Fruit fly (Drosophila melanogaster): ENCODE data around the gene CG31705.

CG31705 gene

dm6 chr2L:11530952-11531351, 2.9 kb upstream of the CG31705 start, which contains the start of gene CG31706:
Gene CG31706 (minus strand): TSS chr2L:11531052.
- TF ChIP-seq slbo (GFP tag; IDR thresholded peaks at IDR 0.05), result peak; percentile 10; the same call in 1 of the 2 replicates
- no peak for TF ChIP-seq yki (optimal IDR thresholded peaks at IDR 0.05)
- TF ChIP-seq CG10274 (GFP tag; optimal IDR thresholded peaks at IDR 0.05), result peak; percentile 31
- TF ChIP-seq CG12236 (GFP tag; optimal IDR thresholded peaks at IDR 0.05), result no peak

- TF ChIP-seq H15 (GFP tag; IDR thresholded peaks at IDR 0.05) (no peak), lbe (GFP tag; optimal IDR thresholded peaks at IDR 0.05) (no peak), CG9876 (GFP tag; optimal IDR thresholded peaks at IDR 0.05) (no peak), eve (GFP tag; optimal IDR thresholded peaks at IDR 0.05) (no peak), CG17612 (GFP tag; IDR thresholded peaks at IDR 0.05) (no peak)
Measured at dm6 chr2L:11522676-11523075, 5.3 kb downstream of the CG31705 start, which contains the start of gene CG43153. Gene CG43153 (minus strand): TSS chr2L:11522776.

dm6 chr2L:11521185-11521584, 6.8 kb downstream of the CG31705 start, which contains the start of gene CG14930:
Gene CG14930 (minus strand): TSS chr2L:11521285.
- TF ChIP-seq CG17361 (GFP tag; IDR thresholded peaks at IDR 0.05), result no peak
- no peak for TF ChIP-seq pb (GFP tag; optimal IDR thresholded peaks at IDR 0.05)
- no peak for TF ChIP-seq sob (GFP tag; IDR thresholded peaks at IDR 0.05)
- no peak for TF ChIP-seq nmo (GFP tag; optimal IDR thresholded peaks at IDR 0.05)
- TF ChIP-seq CG10431 (GFP tag; optimal IDR thresholded peaks at IDR 0.05), result no peak
- TF ChIP-seq CG6683 (GFP tag; optimal IDR thresholded peaks at IDR 0.05), result no peak
- no peak for TF ChIP-seq CG15514 (GFP tag; optimal IDR thresholded peaks at IDR 0.05)
- TF ChIP-seq CG17385 (GFP tag; optimal IDR thresholded peaks at IDR 0.05), result no peak
- TF ChIP-seq CG4820 (GFP tag; optimal IDR thresholded peaks at IDR 0.05), result no peak
- no peak for TF ChIP-seq fd64A (GFP tag; optimal IDR thresholded peaks at IDR 0.05)
- no peak for TF ChIP-seq C15 (GFP tag; IDR thresholded peaks at IDR 0.05)
- no peak for TF ChIP-seq NK7.1 (GFP tag; optimal IDR thresholded peaks at IDR 0.05)
- TF ChIP-seq Blimp-1 (GFP tag; optimal IDR thresholded peaks at IDR 0.05), result no peak
- TF ChIP-seq wor (GFP tag; IDR thresholded peaks at IDR 0.05), result no peak
- TF ChIP-seq CG11560 (tag; IDR thresholded peaks at IDR 0.05), result no peak
- no peak for TF ChIP-seq Ssrp (tag; optimal IDR thresholded peaks at IDR 0.05)
- TF ChIP-seq CG9609 (GFP tag; optimal IDR thresholded peaks at IDR 0.05), result no peak
- no peak for TF ChIP-seq CG3065 (GFP tag; optimal IDR thresholded peaks at IDR 0.05)

- TF ChIP-seq CG31365 (tag; optimal IDR thresholded peaks at IDR 0.05), result no peak
- no peak for TF ChIP-seq sqz (GFP tag; optimal IDR thresholded peaks at IDR 0.05)
- TF ChIP-seq Dbx (GFP tag; IDR thresholded peaks at IDR 0.05), result no peak
- no peak for TF ChIP-seq CG1792 (GFP tag; optimal IDR thresholded peaks at IDR 0.05)
Measured at dm6 chr2L:11519532-11519931, 8.5 kb downstream of the CG31705 start, which contains the start of gene CG14929. Gene CG14929 (plus strand): TSS chr2L:11519832.

- TF ChIP-seq h (optimal IDR thresholded peaks at IDR 0.05), result no peak
- TF ChIP-seq HHEX (GFP tag; optimal IDR thresholded peaks at IDR 0.05), result no peak
- no peak for TF ChIP-seq cato (GFP tag; optimal IDR thresholded peaks at IDR 0.05; ENCODE audit: borderline replicate concordance)
- no peak for TF ChIP-seq HLH54F (GFP tag; optimal IDR thresholded peaks at IDR 0.05)
- TF ChIP-seq Dad (GFP tag; optimal IDR thresholded peaks at IDR 0.05), result no peak
- no peak for TF ChIP-seq CG31224 (GFP tag; IDR thresholded peaks at IDR 0.05)
- no peak for TF ChIP-seq mam (GFP tag; optimal IDR thresholded peaks at IDR 0.05)
- no peak for TF ChIP-seq CG6689 (GFP tag; IDR thresholded peaks at IDR 0.05)
- TF ChIP-seq sim (GFP tag; IDR thresholded peaks at IDR 0.05), result no peak
- TF ChIP-seq CG15696 (tag; optimal IDR thresholded peaks at IDR 0.05), result no peak
- TF ChIP-seq CG11093 (GFP tag; IDR thresholded peaks at IDR 0.05), result no peak
- TF ChIP-seq Oli (tag; optimal IDR thresholded peaks at IDR 0.05), result no peak
- TF ChIP-seq wek (GFP tag; optimal IDR thresholded peaks at IDR 0.05), result no peak
- TF ChIP-seq org-1 (GFP tag; optimal IDR thresholded peaks at IDR 0.05), result no peak
- no peak for TF ChIP-seq CG12391 (tag; optimal IDR thresholded peaks at IDR 0.05)
Measured at dm6 chr2L:11516526-11517441, 11.2 kb downstream of the CG31705 start, which contains the start of the genes Dlg5 and CG4970. Gene Dlg5 (minus strand): TSS chr2L:11517081. Gene CG4970 (plus strand): TSS chr2L:11517391.

All from whole organism, embryonic.